Fruit fly (Drosophila melanogaster): Measurements from ENCODE around the gene CG11911.
A peak's percentile ranks its signal among the peaks of the same experiment; 100 is the strongest.

Gene CG11911

dm6 chr2L:283071-283482 lies 38.0 kb downstream of the CG11911 start, which contains the start of gene CG11601 (continued):
- TF ChIP-seq CG13424 (tag; optimal IDR thresholded peaks at IDR 0.05): peak; percentile 58
- peak; percentile 12 for TF ChIP-seq CG12942 (GFP tag; optimal IDR thresholded peaks at IDR 0.05)
- TF ChIP-seq D19B (GFP tag; optimal IDR thresholded peaks at IDR 0.05): no peak
- 0 out of 2 replicates have a peak, but pooled peaks have one; percentile 25 for TF ChIP-seq Doc2 (GFP tag; IDR thresholded peaks at IDR 0.05)
- TF ChIP-seq CG6765 (GFP tag; optimal IDR thresholded peaks at IDR 0.05): no peak
- TF ChIP-seq Mrtf (GFP tag; IDR thresholded peaks at IDR 0.05): no peak
- peak; percentile 21 for TF ChIP-seq kay (GFP tag; optimal IDR thresholded peaks at IDR 0.05)
- no peak for TF ChIP-seq D19A (tag; optimal IDR thresholded peaks at IDR 0.05)
- 0 out of 2 replicates have a peak, but pooled peaks have one; percentile 11 for TF ChIP-seq sna (GFP tag; IDR thresholded peaks at IDR 0.05; ENCODE audit: partially characterized antibody)
- peak; percentile 47 for TF ChIP-seq onecut (GFP tag; IDR thresholded peaks at IDR 0.05)
- 0 out of 2 replicates have a peak, but pooled peaks have one; percentile 15 for TF ChIP-seq Oaz (GFP tag; IDR thresholded peaks at IDR 0.05)
- TF ChIP-seq Ets97D (GFP tag; optimal IDR thresholded peaks at IDR 0.05): peak; percentile 53
- TF ChIP-seq E2f2 (GFP tag; IDR thresholded peaks at IDR 0.05): peak; percentile 72
- TF ChIP-seq CG14050 (GFP tag; IDR thresholded peaks at IDR 0.05): no peak
- TF ChIP-seq CG17802 (tag; optimal IDR thresholded peaks at IDR 0.05): peak; percentile 15
- no peak for TF ChIP-seq CG3726 (GFP tag; IDR thresholded peaks at IDR 0.05)
- peak; percentile 7 for TF ChIP-seq CG10209 (GFP tag; optimal IDR thresholded peaks at IDR 0.05)
- TF ChIP-seq CG7928 (GFP tag; optimal IDR thresholded peaks at IDR 0.05): no peak
- no peak for TF ChIP-seq mam (GFP tag; optimal IDR thresholded peaks at IDR 0.05)
- peak; percentile 61 for TF ChIP-seq Dp (GFP tag; optimal IDR thresholded peaks at IDR 0.05)
- peak; percentile 59 for TF ChIP-seq pho (GFP tag; optimal IDR thresholded peaks at IDR 0.05)
- no peak for TF ChIP-seq CG33557 (GFP tag; optimal IDR thresholded peaks at IDR 0.05)
- TF ChIP-seq exex (tag; optimal IDR thresholded peaks at IDR 0.05): peak; percentile 37
- no peak for TF ChIP-seq luna (GFP tag; optimal IDR thresholded peaks at IDR 0.05)
- TF ChIP-seq CG8359 (GFP tag; optimal IDR thresholded peaks at IDR 0.05; ENCODE audit: borderline replicate concordance): no peak
- TF ChIP-seq CG3281 (GFP tag; optimal IDR thresholded peaks at IDR 0.05): peak; percentile 26
- peak; percentile 56 for TF ChIP-seq CG13894 (tag; optimal IDR thresholded peaks at IDR 0.05)
- TF ChIP-seq CG10274 (GFP tag; optimal IDR thresholded peaks at IDR 0.05): no peak
- TF ChIP-seq MBD-R2 (GFP tag; IDR thresholded peaks at IDR 0.05): peak; percentile 89
- TF ChIP-seq ranshi (GFP tag; IDR thresholded peaks at IDR 0.05): no peak
- no peak for TF ChIP-seq schlank (tag; optimal IDR thresholded peaks at IDR 0.05)
- peak; percentile 51; the same call in 2 of the 3 replicates for TF ChIP-seq HLH4C (GFP tag; IDR thresholded peaks at IDR 0.05; ENCODE audit: partially characterized antibody)
- TF ChIP-seq CG17359 (tag; optimal IDR thresholded peaks at IDR 0.05): peak; percentile 20
- TF ChIP-seq sug (tag; optimal IDR thresholded peaks at IDR 0.05): peak; percentile 39
- TF ChIP-seq chn (GFP tag; optimal IDR thresholded peaks at IDR 0.05): peak; percentile 19
- TF ChIP-seq CG5180 (GFP tag; optimal IDR thresholded peaks at IDR 0.05): no peak
- TF ChIP-seq dpn (GFP tag; optimal IDR thresholded peaks at IDR 0.05): peak in 1 of 2 experiments; percentile 29
- peak; percentile 88 for TF ChIP-seq Med (GFP tag)
- peak; percentile 63 for TF ChIP-seq CG13287 (GFP tag; IDR thresholded peaks at IDR 0.05; ENCODE audit: partially characterized antibody)
- TF ChIP-seq CG11085 (GFP tag; IDR thresholded peaks at IDR 0.05): no peak
- peak; percentile 49 for TF ChIP-seq Hsf (GFP tag; optimal IDR thresholded peaks at IDR 0.05)
- TF ChIP-seq Dll (GFP tag; IDR thresholded peaks at IDR 0.05; ENCODE audit: partially characterized antibody): no peak
- TF ChIP-seq dm (GFP tag; optimal IDR thresholded peaks at IDR 0.05): peak; percentile 14
- TF ChIP-seq lilli (GFP tag; optimal IDR thresholded peaks at IDR 0.05): peak; percentile 68
- TF ChIP-seq CG4820 (GFP tag; optimal IDR thresholded peaks at IDR 0.05): peak; percentile 26
- peak; percentile 71 for TF ChIP-seq pzg (GFP tag; optimal IDR thresholded peaks at IDR 0.05)
- TF ChIP-seq Eip74EF (GFP tag; optimal IDR thresholded peaks at IDR 0.05): peak in 1 of 2 experiments; percentile 57
- peak; percentile 40 for TF ChIP-seq BEAF-32 (GFP tag; optimal IDR thresholded peaks at IDR 0.05)
- TF ChIP-seq nom (GFP tag; optimal IDR thresholded peaks at IDR 0.05): peak; percentile 84
- no peak for TF ChIP-seq Hr39 (optimal IDR thresholded peaks at IDR 0.05)
